Worm (Caenorhabditis elegans) whole organism, mixed stage, embryonic: Measurements from ENCODE around the gene C15B12.2.

Source experiments
- hlh-1 ChIP-seq: fragments of 150-350 bp; optimal IDR thresholded peaks from 2 replicates; lab custom pipeline; 2014; ENCODE audit warnings: missing biosample characterization, missing genetic modification reagents, missing genetic modification characterization
- lsy-2 ChIP-seq: fragments of 150-350 bp; optimal IDR thresholded peaks from 2 replicates; lab custom pipeline; 2014; ENCODE audit warnings: missing biosample characterization, missing genetic modification characterization
- pha-4 ChIP-seq: fragments of 150-350 bp; optimal IDR thresholded peaks from 2 replicates; lab custom pipeline; 2018; ENCODE audit warnings: missing biosample characterization, missing genetic modification reagents, missing genetic modification characterization
- snpc-4 ChIP-seq: fragments of 150-350 bp; optimal IDR thresholded peaks from 2 replicates; lab custom pipeline; 2014; ENCODE audit warnings: missing biosample characterization, missing genetic modification characterization

- no peak for TF ChIP-seq snpc-4 (tag; lab: Kevin White, UChicago)
- TF ChIP-seq pha-4 (tag; lab: Kevin White, UChicago): no peak
- no peak for TF ChIP-seq hlh-1 (tag; lab: Kevin White, UChicago)
- no peak for TF ChIP-seq lsy-2 (tag; lab: Kevin White, UChicago)
Measured at ce11 chrX:6460123-6460522, 3.1 kb upstream of the C15B12.2 start.
